Worm (Caenorhabditis elegans) whole organism, L3 larva: ENCODE results near the gene F57A8.7.
A peak's percentile ranks its signal among the peaks of the same experiment; 100 is the strongest.

Experiments
- R02D3.7 ChIP-seq: fragments of 150-350 bp; optimal IDR thresholded peaks from 2 replicates; lab custom pipeline; 2014; ENCODE audit warnings: missing biosample characterization, missing genetic modification characterization
- ZK546.5 ChIP-seq: sonication (generic microtip); optimal IDR thresholded peaks from 2 replicates; lab custom pipeline; 2017; ENCODE audit warnings: missing biosample characterization, missing genetic modification characterization
- aly-2 ChIP-seq: fragments of 150-350 bp; optimal IDR thresholded peaks from 2 replicates; lab custom pipeline; 2014; ENCODE audit warnings: missing biosample characterization, missing genetic modification characterization
- ama-1 ChIP-seq: fragments of 150-350 bp; optimal IDR thresholded peaks from 2 replicates; lab custom pipeline; 2018
- ceh-16 ChIP-seq: sonication (generic microtip); optimal IDR thresholded peaks from 2 replicates; lab custom pipeline; 2017; ENCODE audit warnings: missing biosample characterization, missing genetic modification characterization
- ceh-28 ChIP-seq: fragments of 150-350 bp; optimal IDR thresholded peaks from 2 replicates; lab custom pipeline; 2014; ENCODE audit warnings: missing biosample characterization, missing genetic modification reagents, missing genetic modification characterization
- ceh-82 ChIP-seq: fragments of 150-350 bp; optimal IDR thresholded peaks from 2 replicates; lab custom pipeline; 2014; ENCODE audit warnings: missing biosample characterization, missing genetic modification characterization
- ceh-9 ChIP-seq: sonication (generic microtip); optimal IDR thresholded peaks from 2 replicates; lab custom pipeline; 2018; ENCODE audit warnings: missing biosample characterization, missing genetic modification characterization
- daf-12 ChIP-seq: fragments of 150-350 bp; optimal IDR thresholded peaks from 2 replicates; lab custom pipeline; 2014; ENCODE audit warnings: missing biosample characterization, missing genetic modification reagents, missing genetic modification characterization
- egl-27 ChIP-seq: sonication (generic microtip); optimal IDR thresholded peaks from 4 replicates; lab custom pipeline; 2017; ENCODE audit warnings: missing biosample characterization, missing genetic modification reagents, missing genetic modification characterization
- egl-5 ChIP-seq: fragments of 150-350 bp; optimal IDR thresholded peaks from 2 replicates; lab custom pipeline; 2017; ENCODE audit warnings: missing biosample characterization, missing genetic modification reagents, missing genetic modification characterization, inconsistent platforms
- elt-1 ChIP-seq: fragments of 150-350 bp; optimal IDR thresholded peaks from 2 replicates; lab custom pipeline; 2014; ENCODE audit warnings: missing biosample characterization, missing genetic modification characterization
- elt-2 ChIP-seq: sonication (generic microtip); optimal IDR thresholded peaks from 2 replicates; lab custom pipeline; 2016; ENCODE audit warnings: missing genetic modification reagents, mild to moderate bottlenecking, missing genetic modification characterization, missing compliant biosample characterization
- elt-3 ChIP-seq, 3 experiments: fragments of 150-350 bp in 1 of 3; sonication (generic microtip) in 2 of 3; optimal IDR thresholded peaks; 2 replicates in 2 of 3; 4 replicates in 1 of 3; lab custom pipeline; 2014 to 2017; ENCODE audit warnings: missing biosample characterization in 3 of 3, missing genetic modification characterization in 3 of 3
- eor-1 ChIP-seq, 2 experiments: fragments of 150-350 bp; optimal IDR thresholded peaks; 2 replicates each; lab custom pipeline; 2014 to 2018; ENCODE audit warnings: missing biosample characterization in 2 of 2, missing genetic modification characterization in 2 of 2
- fkh-10 ChIP-seq: sonication (generic microtip); optimal IDR thresholded peaks from 2 replicates; lab custom pipeline; 2017; ENCODE audit warnings: missing biosample characterization, missing genetic modification reagents, missing genetic modification characterization
- fkh-2 ChIP-seq: fragments of 150-350 bp; optimal IDR thresholded peaks from 2 replicates; lab custom pipeline; 2014; ENCODE audit warnings: missing biosample characterization, missing genetic modification reagents, missing genetic modification characterization
- fos-1 ChIP-seq: fragments of 150-350 bp; optimal IDR thresholded peaks from 2 replicates; lab custom pipeline; 2014; ENCODE audit warnings: missing biosample characterization, missing genetic modification characterization
- hmg-11 ChIP-seq: sonication (generic microtip); optimal IDR thresholded peaks from 2 replicates; lab custom pipeline; 2016; ENCODE audit warnings: missing genetic modification characterization, missing compliant biosample characterization
- jun-1 ChIP-seq: fragments of 150-350 bp; optimal IDR thresholded peaks from 2 replicates; lab custom pipeline; 2014; ENCODE audit warnings: missing biosample characterization, missing genetic modification reagents, missing genetic modification characterization
- lin-15B ChIP-seq: fragments of 150-350 bp; optimal IDR thresholded peaks from 2 replicates; lab custom pipeline; 2014; ENCODE audit warnings: missing biosample characterization, missing genetic modification characterization
- lin-39 ChIP-seq: fragments of 150-350 bp; optimal IDR thresholded peaks from 2 replicates; lab custom pipeline; 2018; ENCODE audit warnings: missing biosample characterization, missing genetic modification reagents, missing genetic modification characterization
- lsy-12 ChIP-seq: sonication (generic microtip); optimal IDR thresholded peaks from 2 replicates; lab custom pipeline; 2016; ENCODE audit warnings: mild to moderate bottlenecking, missing genetic modification characterization, missing compliant biosample characterization
- mdl-1 ChIP-seq: fragments of 150-350 bp; optimal IDR thresholded peaks from 2 replicates; lab custom pipeline; 2014; ENCODE audit warnings: missing biosample characterization, missing genetic modification characterization
- mml-1 ChIP-seq: fragments of 150-350 bp; sonication (generic microtip); optimal IDR thresholded peaks from 3 replicates; lab custom pipeline; 2014; ENCODE audit warnings: missing biosample characterization, missing genetic modification characterization
- nfya-1 ChIP-seq: sonication (generic microtip); optimal IDR thresholded peaks from 2 replicates; lab custom pipeline; 2017; ENCODE audit warnings: missing genetic modification characterization, mild to moderate bottlenecking, missing compliant biosample characterization, antibody characterized with exemption, moderate library complexity; ENCODE audit not compliant: insufficient read depth
- nhr-11 ChIP-seq: fragments of 150-350 bp; optimal IDR thresholded peaks from 2 replicates; lab custom pipeline; 2014; ENCODE audit warnings: missing biosample characterization, missing genetic modification characterization
- nhr-12 ChIP-seq: fragments of 150-350 bp; optimal IDR thresholded peaks from 2 replicates; lab custom pipeline; 2014; ENCODE audit warnings: missing biosample characterization, missing genetic modification characterization
- nhr-23 ChIP-seq: fragments of 150-350 bp; optimal IDR thresholded peaks from 2 replicates; lab custom pipeline; 2014; ENCODE audit warnings: missing biosample characterization, missing genetic modification reagents, missing genetic modification characterization
- nhr-237 ChIP-seq: fragments of 150-350 bp; optimal IDR thresholded peaks from 2 replicates; lab custom pipeline; 2014; ENCODE audit warnings: missing biosample characterization, missing genetic modification characterization
- nhr-25 ChIP-seq: sonication (generic microtip); optimal IDR thresholded peaks from 2 replicates; lab custom pipeline; 2017; ENCODE audit warnings: missing biosample characterization, missing genetic modification characterization
- nhr-28 ChIP-seq: fragments of 150-350 bp; optimal IDR thresholded peaks from 2 replicates; lab custom pipeline; 2014; ENCODE audit warnings: missing biosample characterization, missing genetic modification characterization
- nhr-43 ChIP-seq: sonication (generic microtip); optimal IDR thresholded peaks from 2 replicates; lab custom pipeline; 2016; ENCODE audit warnings: mild to moderate bottlenecking, missing genetic modification characterization, missing compliant biosample characterization; ENCODE audit not compliant: poor library complexity, severe bottlenecking
- nhr-67 ChIP-seq: fragments of 150-350 bp; optimal IDR thresholded peaks from 2 replicates; lab custom pipeline; 2014; ENCODE audit warnings: missing biosample characterization, missing genetic modification characterization
- nhr-76 ChIP-seq: fragments of 150-350 bp; sonication (generic microtip); optimal IDR thresholded peaks from 5 replicates; lab custom pipeline; 2014; ENCODE audit warnings: missing biosample characterization, missing genetic modification characterization
- nhr-77 ChIP-seq: fragments of 150-350 bp; optimal IDR thresholded peaks from 2 replicates; lab custom pipeline; 2014; ENCODE audit warnings: missing biosample characterization, missing genetic modification characterization
- pha-4 ChIP-seq: fragments of 150-350 bp; optimal IDR thresholded peaks from 2 replicates; lab custom pipeline; 2014; ENCODE audit warnings: missing biosample characterization, missing genetic modification reagents, missing genetic modification characterization
- pqm-1 ChIP-seq: fragments of 150-350 bp; optimal IDR thresholded peaks from 2 replicates; lab custom pipeline; 2017; ENCODE audit warnings: missing biosample characterization, missing genetic modification characterization, inconsistent platforms
- sea-2 ChIP-seq: fragments of 150-350 bp; sonication (generic microtip); optimal IDR thresholded peaks from 4 replicates; lab custom pipeline; 2014; ENCODE audit warnings: missing biosample characterization, missing genetic modification reagents, missing genetic modification characterization
- skn-1 ChIP-seq: fragments of 150-350 bp; optimal IDR thresholded peaks from 2 replicates; lab custom pipeline; 2014; ENCODE audit warnings: missing biosample characterization, missing genetic modification characterization
- snpc-4 ChIP-seq: fragments of 150-350 bp; optimal IDR thresholded peaks from 2 replicates; lab custom pipeline; 2014; ENCODE audit warnings: missing biosample characterization, missing genetic modification characterization
- tbx-2 ChIP-seq: sonication (generic microtip); optimal IDR thresholded peaks from 2 replicates; lab custom pipeline; 2016; ENCODE audit warnings: mild to moderate bottlenecking, missing genetic modification characterization, missing compliant biosample characterization
- unc-39 ChIP-seq: sonication (generic microtip); optimal IDR thresholded peaks from 4 replicates; lab custom pipeline; 2017; ENCODE audit warnings: missing biosample characterization, missing genetic modification characterization
- unc-62 ChIP-seq: fragments of 150-350 bp; sonication (generic microtip); optimal IDR thresholded peaks from 4 replicates; lab custom pipeline; 2014; ENCODE audit warnings: missing biosample characterization, missing genetic modification reagents, missing genetic modification characterization
- zag-1 ChIP-seq: fragments of 150-350 bp; optimal IDR thresholded peaks from 2 replicates; lab custom pipeline; 2014; ENCODE audit warnings: missing biosample characterization, missing genetic modification characterization
- ztf-11 ChIP-seq: fragments of 150-350 bp; optimal IDR thresholded peaks from 2 replicates; lab custom pipeline; 2014; ENCODE audit warnings: missing biosample characterization, missing genetic modification characterization
- ztf-4 ChIP-seq: fragments of 150-350 bp; optimal IDR thresholded peaks from 2 replicates; lab custom pipeline; 2014; ENCODE audit warnings: missing biosample characterization, missing genetic modification characterization

Gene F57A8.7

ce11 chrV:10041484-10041883 is 34.1 kb upstream of the F57A8.7 start:
- TF ChIP-seq pha-4 (tag; lab: Kevin White, UChicago) (no peak), snpc-4 (tag; lab: Kevin White, UChicago) (peak; percentile 30), elt-2 (tag; lab: Kevin White, UChicago) (peak; percentile 24), nfya-1 (peak; percentile 53), hmg-11 (tag; lab: Kevin White, UChicago) (peak; percentile 45)

- TF ChIP-seq egl-5 (tag; lab: Kevin White, UChicago), result peak; percentile 66
- no peak for TF ChIP-seq egl-27 (tag; lab: Kevin White, UChicago)
- TF ChIP-seq nhr-12 (tag; lab: Kevin White, UChicago), result no peak
- no peak for TF ChIP-seq elt-1 (tag; lab: Kevin White, UChicago)
- TF ChIP-seq ceh-16, result no peak
- TF ChIP-seq nfya-1, result peak; percentile 94
- TF ChIP-seq lin-15B (tag; lab: Kevin White, UChicago), result peak; percentile 45
- no peak for TF ChIP-seq eor-1 (tag; optimal IDR thresholded peaks at IDR 0.05; lab: Kevin White, UChicago)
- TF ChIP-seq ama-1, result no peak
- peak; percentile 1 for TF ChIP-seq lsy-12
- peak; percentile 21 for TF ChIP-seq unc-62
- no peak for TF ChIP-seq ceh-82 (tag; lab: Kevin White, UChicago)
- no peak for TF ChIP-seq fkh-10
- TF ChIP-seq nhr-23 (tag; lab: Kevin White, UChicago), result peak; percentile 17
- TF ChIP-seq elt-2 (tag; lab: Kevin White, UChicago), result peak; percentile 34
- TF ChIP-seq tbx-2 (tag; lab: Kevin White, UChicago), result peak; percentile 38
- TF ChIP-seq unc-39 (tag; lab: Kevin White, UChicago), result no peak
- TF ChIP-seq mdl-1 (tag; lab: Kevin White, UChicago), result no peak
- no peak for TF ChIP-seq sea-2 (GFP tag; lab: Kevin White, UChicago)
- TF ChIP-seq zag-1, result no peak
- peak; percentile 84 for TF ChIP-seq pha-4 (tag; lab: Kevin White, UChicago)
- peak; percentile 68 for TF ChIP-seq ceh-28
- TF ChIP-seq snpc-4 (tag; lab: Kevin White, UChicago), result peak; percentile 34
- no peak for TF ChIP-seq nhr-67 (tag; lab: Kevin White, UChicago)
- TF ChIP-seq fos-1 (tag; lab: Kevin White, UChicago), result no peak
- peak; percentile 22 for TF ChIP-seq hmg-11 (tag; lab: Kevin White, UChicago)
- TF ChIP-seq nhr-77 (tag; lab: Kevin White, UChicago), result no peak
- no peak for TF ChIP-seq daf-12 (tag; lab: Kevin White, UChicago)
- no peak for TF ChIP-seq elt-3 (tag; optimal IDR thresholded peaks at IDR 0.05; lab: Kevin White, UChicago)
- peak; percentile 43 for TF ChIP-seq R02D3.7
- TF ChIP-seq skn-1 (tag; lab: Kevin White, UChicago), result no peak
- TF ChIP-seq mml-1 (tag; lab: Kevin White, UChicago), result no peak
- TF ChIP-seq ceh-9 (tag; lab: Kevin White, UChicago), result no peak
- TF ChIP-seq nhr-28 (tag; lab: Kevin White, UChicago), result no peak
- no peak for TF ChIP-seq nhr-11 (tag; lab: Kevin White, UChicago)
- TF ChIP-seq nhr-43, result no peak
- no peak for TF ChIP-seq aly-2
- TF ChIP-seq ztf-11 (tag; lab: Kevin White, UChicago), result no peak
- no peak for TF ChIP-seq nhr-237
- no peak for TF ChIP-seq jun-1
- TF ChIP-seq fkh-2, result no peak
- TF ChIP-seq lin-39 (tag; lab: Kevin White, UChicago), result peak; percentile 72
- peak; percentile 65 for TF ChIP-seq nhr-25 (tag; lab: Kevin White, UChicago)
- no peak for TF ChIP-seq ztf-4
- peak; percentile 55 for TF ChIP-seq pqm-1 (tag; lab: Kevin White, UChicago)
- TF ChIP-seq nhr-76, result no peak
- no peak for TF ChIP-seq ZK546.5
- TF ChIP-seq, all 47 proteins: peak for 16
Measured at ce11 chrV:10042254-10042653, 33.3 kb upstream of the F57A8.7 start.
